Fruit fly (Drosophila melanogaster) whole organism: Measurements from ENCODE around the gene CG43185.

Experiments used
- CG8478 ChIP-seq: fragments of >200 bp; optimal IDR thresholded peaks from 2 replicates; lab custom pipeline; 2018; ENCODE audit warnings: inconsistent platforms
- Dll ChIP-seq: fragments of >200 bp; optimal IDR thresholded peaks from 2 replicates; lab custom pipeline; 2017
- EcR ChIP-seq, 2 experiments: fragments of >200 bp; optimal IDR thresholded peaks; 2 replicates each; lab custom pipeline; 2017; ENCODE audit warnings: missing biosample characterization in 2 of 2, missing genetic modification characterization in 2 of 2, missing genetic modification reagents in 2 of 2
- pan ChIP-seq: fragments of >200 bp; optimal IDR thresholded peaks from 2 replicates; lab custom pipeline; 2017
- psq ChIP-seq: fragments of >200 bp; optimal IDR thresholded peaks from 2 replicates; lab custom pipeline; 2017
- usp ChIP-seq: fragments of >200 bp; optimal IDR thresholded peaks from 2 replicates; lab custom pipeline; 2017; ENCODE audit warnings: missing biosample characterization, missing genetic modification characterization, mixed read lengths

The CG43185 gene

DNA sequence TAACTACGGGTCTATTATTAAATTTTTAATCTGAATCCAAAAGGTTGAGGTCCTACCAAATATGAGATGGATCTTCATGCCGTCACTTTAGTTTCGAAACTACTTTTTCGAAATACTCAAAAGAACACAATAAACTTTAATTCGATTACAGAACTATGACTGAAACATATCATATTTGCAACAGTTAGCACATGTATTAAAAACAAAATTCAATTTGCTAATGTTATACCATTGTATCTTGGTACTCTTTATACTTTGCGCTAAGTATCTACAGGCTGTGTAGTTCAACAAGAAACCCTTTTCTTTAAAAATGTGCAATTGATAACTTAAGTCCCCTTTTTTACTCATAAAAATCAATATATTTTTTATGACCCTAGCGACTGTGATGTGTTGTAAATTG, at the start of gene CG43185, which contains the start of gene Sfp26Ac:
CG43185 (plus strand) TSS at position 215 of the 400 bp plus-strand sequence.
Sfp26Ac (minus strand) TSS at position 101 of the 400 bp plus-strand sequence.
- TF ChIP-seq usp (GFP tag; lab: Kevin White, UChicago) (no peak), pan (no peak), psq (lab: Kevin White, UChicago) (no peak), EcR (GFP tag; optimal IDR thresholded peaks at IDR 0.05; lab: Kevin White, UChicago) (no peak), Dll (no peak), CG8478 (lab: Kevin White, UChicago) (no peak)

- TF ChIP-seq EcR (GFP tag; optimal IDR thresholded peaks at IDR 0.05; lab: Kevin White, UChicago) (no peak), psq (lab: Kevin White, UChicago) (no peak), pan (no peak), CG8478 (lab: Kevin White, UChicago) (no peak), usp (GFP tag; lab: Kevin White, UChicago) (no peak), Dll (no peak)
These were observed 27.9 kb upstream of the CG43185 start for dm6 chr2L:5856786-5857185.

DNA sequence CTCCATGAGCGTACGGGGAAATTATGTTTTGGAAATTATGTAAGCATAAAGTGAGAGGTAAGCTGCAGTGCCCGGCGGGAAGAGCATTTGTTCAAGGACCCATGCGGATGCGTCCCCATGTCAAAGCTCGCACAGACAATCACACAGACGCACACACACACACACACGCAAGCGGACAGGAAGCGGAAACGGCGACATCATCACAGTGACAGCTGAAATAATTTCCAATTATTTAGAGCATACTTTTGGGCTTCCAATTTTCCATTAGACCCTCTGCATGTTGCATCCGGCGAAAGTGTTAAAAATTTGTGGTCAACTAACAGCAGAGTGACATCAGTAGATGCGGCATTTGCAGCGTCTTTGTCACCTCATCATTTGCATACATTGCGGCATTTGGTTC, 17.9 kb upstream of the CG43185 start:
- TF ChIP-seq pan = no peak
- TF ChIP-seq usp (GFP tag; lab: Kevin White, UChicago) = no peak
- TF ChIP-seq EcR (GFP tag; optimal IDR thresholded peaks at IDR 0.05; lab: Kevin White, UChicago) = no peak
- no peak for TF ChIP-seq CG8478 (lab: Kevin White, UChicago)
- TF ChIP-seq Dll = no peak
- no peak for TF ChIP-seq psq (lab: Kevin White, UChicago)

- no peak for TF ChIP-seq usp (GFP tag; lab: Kevin White, UChicago)
These were observed 13.6 kb upstream of the CG43185 start for dm6 chr2L:5870838-5871702.

dm6 chr2L:5876474-5877067, 8.1 kb upstream of the CG43185 start:
- TF ChIP-seq usp (GFP tag; lab: Kevin White, UChicago) = no peak
- no peak for TF ChIP-seq psq (lab: Kevin White, UChicago)
- no peak for TF ChIP-seq pan
- no peak for TF ChIP-seq CG8478 (lab: Kevin White, UChicago)
- no peak for TF ChIP-seq Dll

- TF ChIP-seq pan (no peak), Dll (no peak)
These were observed 5.2 kb upstream of the CG43185 start, which contains the start of gene rau for dm6 chr2L:5879363-5879934. Gene rau (minus strand): TSS chr2L:5879498.

- TF ChIP-seq psq (lab: Kevin White, UChicago) (no peak), usp (GFP tag; lab: Kevin White, UChicago) (no peak), CG8478 (lab: Kevin White, UChicago) (no peak), Dll (no peak), EcR (GFP tag; optimal IDR thresholded peaks at IDR 0.05; lab: Kevin White, UChicago) (no peak)
These were observed 3.5 kb upstream of the CG43185 start for dm6 chr2L:5881181-5881580.

- no peak for TF ChIP-seq usp (GFP tag; lab: Kevin White, UChicago)
- TF ChIP-seq pan = no peak
- TF ChIP-seq CG8478 (lab: Kevin White, UChicago) = no peak
- TF ChIP-seq EcR (GFP tag; optimal IDR thresholded peaks at IDR 0.05; lab: Kevin White, UChicago) = no peak
- TF ChIP-seq Dll = no peak
- TF ChIP-seq psq (lab: Kevin White, UChicago) = no peak
These were observed 1.2 kb upstream of the CG43185 start, which contains the start of gene CG44574 for dm6 chr2L:5883441-5883840. Gene CG44574 (plus strand): TSS chr2L:5883741.

dm6 chr2L:5885702-5886101, 1.0 kb downstream of the CG43185 start, which contains the start of gene CG9029:
Gene CG9029 (plus strand): TSS chr2L:5886002.
- no peak for TF ChIP-seq usp (GFP tag; lab: Kevin White, UChicago)
- no peak for TF ChIP-seq psq (lab: Kevin White, UChicago)
- no peak for TF ChIP-seq CG8478 (lab: Kevin White, UChicago)

dm6 chr2L:5886955-5887354, 2.3 kb downstream of the CG43185 start:
- TF ChIP-seq CG8478 (lab: Kevin White, UChicago) (no peak), usp (GFP tag; lab: Kevin White, UChicago) (no peak), pan (no peak), psq (lab: Kevin White, UChicago) (no peak), EcR (GFP tag; optimal IDR thresholded peaks at IDR 0.05; lab: Kevin White, UChicago) (peak in 1 of 2 experiments; percentile 29)

dm6 chr2L:5890556-5890955, 5.9 kb downstream of the CG43185 start:
- TF ChIP-seq EcR (GFP tag; optimal IDR thresholded peaks at IDR 0.05; lab: Kevin White, UChicago) = no peak

DNA sequence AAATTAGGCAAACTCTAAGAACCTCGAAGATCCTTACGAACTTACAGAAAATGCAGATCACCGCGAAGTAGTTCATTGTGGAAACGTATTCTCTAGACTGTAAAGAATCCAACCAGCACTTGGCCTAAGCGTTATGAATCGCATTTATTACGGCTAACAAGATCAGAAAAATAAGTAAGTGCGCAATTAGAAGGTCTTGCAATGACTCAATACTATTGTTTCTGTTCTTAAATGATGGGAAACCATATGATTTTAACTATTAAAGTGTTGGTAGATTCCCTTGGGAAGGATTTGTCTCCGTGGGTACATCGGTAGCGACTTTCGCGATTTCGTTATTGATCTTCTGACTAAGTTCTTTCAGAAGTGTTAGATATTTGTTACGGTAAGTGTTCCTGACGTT, 8.1 kb downstream of the CG43185 start, which contains the start of gene Acp26Ab:
Acp26Ab (minus strand) TSS at position 101 of the 400 bp plus-strand sequence.
- TF ChIP-seq Dll = no peak
- TF ChIP-seq pan = no peak
- TF ChIP-seq CG8478 (lab: Kevin White, UChicago) = no peak
- TF ChIP-seq EcR (GFP tag; optimal IDR thresholded peaks at IDR 0.05; lab: Kevin White, UChicago) = no peak
- no peak for TF ChIP-seq usp (GFP tag; lab: Kevin White, UChicago)
- TF ChIP-seq psq (lab: Kevin White, UChicago) = no peak
